1 fruit fly cellular context compared by ENCODE assay signal in genomic region chr3R:10868427-10868962, dm6.
TF ChIP-seq lines count a peak whose summit lies in the region.

Gene SelR (minus strand): TSS chr3R:10868642.
Gene Tsp86D (plus strand): TSS chr3R:10868708.

TF ChIP-seq in whole organism, embryonic, 481 proteins besides CTCF, POLR2A, EP300 and RAD21 (continued from another document and continues in another):
- TF ChIP-seq nmo (GFP tag; optimal IDR thresholded peaks at IDR 0.05; lab: Kevin White, UChicago), result peak; percentile 72
- TF ChIP-seq Side (GFP tag; optimal IDR thresholded peaks at IDR 0.05; lab: Kevin White, UChicago), result no peak
- TF ChIP-seq CG18262 (tag; optimal IDR thresholded peaks at IDR 0.05; lab: Kevin White, UChicago), result peak; percentile 16
- no peak for TF ChIP-seq dmrt11E (tag; optimal IDR thresholded peaks at IDR 0.05; lab: Kevin White, UChicago)
- no peak for TF ChIP-seq fd96Cb (tag; optimal IDR thresholded peaks at IDR 0.05; lab: Kevin White, UChicago)
- TF ChIP-seq CG1024 (GFP tag; IDR thresholded peaks at IDR 0.05; lab: Robert Waterston, UW), result no peak
- no peak for TF ChIP-seq dan (GFP tag; IDR thresholded peaks at IDR 0.05; lab: Robert Waterston, UW)
- peak; percentile 35 for TF ChIP-seq CG12744 (GFP tag; optimal IDR thresholded peaks at IDR 0.05; lab: Kevin White, UChicago)
- TF ChIP-seq CG14441 (GFP tag; IDR thresholded peaks at IDR 0.05; lab: Robert Waterston, UW), result no peak
- TF ChIP-seq Gug (GFP tag; IDR thresholded peaks at IDR 0.05; lab: Robert Waterston, UW), result no peak
- no peak for TF ChIP-seq Bteb2 (GFP tag; optimal IDR thresholded peaks at IDR 0.05; lab: Kevin White, UChicago)
- TF ChIP-seq crol (GFP tag; IDR thresholded peaks at IDR 0.05; lab: Robert Waterston, UW), result no peak
- TF ChIP-seq mirr (GFP tag; optimal IDR thresholded peaks at IDR 0.05; lab: Kevin White, UChicago), result peak; percentile 82
- no peak for TF ChIP-seq Sox100B (GFP tag; optimal IDR thresholded peaks at IDR 0.05; lab: Kevin White, UChicago)
- TF ChIP-seq CG11696 (GFP tag; IDR thresholded peaks at IDR 0.05; lab: Robert Waterston, UW), result 0 out of 2 replicates have a peak, but pooled peaks have one; percentile 29
- TF ChIP-seq CG4360 (GFP tag; IDR thresholded peaks at IDR 0.05; lab: Robert Waterston, UW), result no peak
- no peak for TF ChIP-seq gem (tag; optimal IDR thresholded peaks at IDR 0.05; lab: Kevin White, UChicago)
- TF ChIP-seq psq (GFP tag; optimal IDR thresholded peaks at IDR 0.05; lab: Kevin White, UChicago), result no peak
- TF ChIP-seq Dip2 (GFP tag; IDR thresholded peaks at IDR 0.05; lab: Robert Waterston, UW), result no peak
- no peak for TF ChIP-seq Aef1 (GFP tag; IDR thresholded peaks at IDR 0.05; lab: Robert Waterston, UW)
- TF ChIP-seq cad (GFP tag; optimal IDR thresholded peaks at IDR 0.05; lab: Kevin White, UChicago), result peak; percentile 74
- no peak for TF ChIP-seq CG7357 (GFP tag; IDR thresholded peaks at IDR 0.05; lab: Robert Waterston, UW)
- peak; percentile 42 for TF ChIP-seq CG9727 (GFP tag; optimal IDR thresholded peaks at IDR 0.05; lab: Kevin White, UChicago)
- peak; percentile 87 for TF ChIP-seq ftz-f1 (GFP tag; optimal IDR thresholded peaks at IDR 0.05; lab: Kevin White, UChicago)
- peak; percentile 33 for TF ChIP-seq vvl (GFP tag; IDR thresholded peaks at IDR 0.05; lab: Robert Waterston, UW)
- TF ChIP-seq dysf (GFP tag; IDR thresholded peaks at IDR 0.05; lab: Robert Waterston, UW), result no peak; the same call in 2 of the 3 replicates
- TF ChIP-seq Atf-2 (GFP tag; optimal IDR thresholded peaks at IDR 0.05; lab: Kevin White, UChicago), result no peak
- TF ChIP-seq MTF-1 (GFP tag; optimal IDR thresholded peaks at IDR 0.05; lab: Kevin White, UChicago; ENCODE audit: borderline replicate concordance), result peak; percentile 55
- no peak for TF ChIP-seq CG10654 (GFP tag; optimal IDR thresholded peaks at IDR 0.05; lab: Kevin White, UChicago)
- TF ChIP-seq Hr78 (GFP tag; optimal IDR thresholded peaks at IDR 0.05; lab: Kevin White, UChicago), result no peak
- TF ChIP-seq kay (GFP tag; optimal IDR thresholded peaks at IDR 0.05; lab: Kevin White, UChicago), result no peak
- peak; percentile 50 for TF ChIP-seq phol (tag; optimal IDR thresholded peaks at IDR 0.05; lab: Kevin White, UChicago)
- TF ChIP-seq CG13894 (tag; optimal IDR thresholded peaks at IDR 0.05; lab: Kevin White, UChicago), result peak; percentile 84
- TF ChIP-seq trem (tag; optimal IDR thresholded peaks at IDR 0.05; lab: Kevin White, UChicago), result peak; percentile 99
- TF ChIP-seq CG16779 (GFP tag; IDR thresholded peaks at IDR 0.05; lab: Robert Waterston, UW), result no peak
- no peak for TF ChIP-seq al (GFP tag; IDR thresholded peaks at IDR 0.05; lab: Robert Waterston, UW)
- no peak for TF ChIP-seq CG16815 (GFP tag; optimal IDR thresholded peaks at IDR 0.05; lab: Kevin White, UChicago)
- no peak for TF ChIP-seq CG8281 (tag; optimal IDR thresholded peaks at IDR 0.05; lab: Kevin White, UChicago)
- no peak for TF ChIP-seq CG17802 (tag; optimal IDR thresholded peaks at IDR 0.05; lab: Kevin White, UChicago)
- no peak for TF ChIP-seq CG1529 (GFP tag; optimal IDR thresholded peaks at IDR 0.05; lab: Kevin White, UChicago)
- TF ChIP-seq HLH4C (GFP tag; IDR thresholded peaks at IDR 0.05; lab: Robert Waterston, UW; ENCODE audit: partially characterized antibody), result peak; percentile 48; the same call in 1 of the 3 replicates
- no peak for TF ChIP-seq CG14667 (GFP tag; IDR thresholded peaks at IDR 0.05; lab: Robert Waterston, UW)
- peak; percentile 80 for TF ChIP-seq Abd-B (GFP tag; optimal IDR thresholded peaks at IDR 0.05; lab: Kevin White, UChicago)
- TF ChIP-seq CG4617 (GFP tag; optimal IDR thresholded peaks at IDR 0.05; lab: Kevin White, UChicago; ENCODE audit: borderline replicate concordance), result peak; percentile 86
- no peak for TF ChIP-seq CG9876 (GFP tag; optimal IDR thresholded peaks at IDR 0.05; lab: Kevin White, UChicago)
- TF ChIP-seq Myb (GFP tag; optimal IDR thresholded peaks at IDR 0.05; lab: Kevin White, UChicago), result no peak
- no peak; the same call in 2 of the 3 replicates for TF ChIP-seq so (GFP tag; IDR thresholded peaks at IDR 0.05; lab: Robert Waterston, UW)
- TF ChIP-seq CG16813 (GFP tag; IDR thresholded peaks at IDR 0.05; lab: Robert Waterston, UW; ENCODE audit: partially characterized antibody), result peak; percentile 53
- TF ChIP-seq HLHmδ (GFP tag; optimal IDR thresholded peaks at IDR 0.05; lab: Kevin White, UChicago), result peak; percentile 78
- no peak for TF ChIP-seq slou (GFP tag; optimal IDR thresholded peaks at IDR 0.05; lab: Kevin White, UChicago)
- no peak for TF ChIP-seq chn (GFP tag; optimal IDR thresholded peaks at IDR 0.05; lab: Kevin White, UChicago)
- no peak for TF ChIP-seq usp (GFP tag; optimal IDR thresholded peaks at IDR 0.05; lab: Kevin White, UChicago)
- no peak for TF ChIP-seq NC2α (GFP tag; optimal IDR thresholded peaks at IDR 0.05; lab: Kevin White, UChicago)
- TF ChIP-seq Sox102F (GFP tag; optimal IDR thresholded peaks at IDR 0.05; lab: Kevin White, UChicago), result no peak
- peak; percentile 94 for TF ChIP-seq abd-A (tag; optimal IDR thresholded peaks at IDR 0.05; lab: Kevin White, UChicago)
- peak; percentile 81 for TF ChIP-seq Sin3A (optimal IDR thresholded peaks at IDR 0.05; lab: Kevin White, UChicago)
- TF ChIP-seq CG10209 (GFP tag; optimal IDR thresholded peaks at IDR 0.05; lab: Kevin White, UChicago), result no peak
- TF ChIP-seq CG30403 (GFP tag; optimal IDR thresholded peaks at IDR 0.05; lab: Kevin White, UChicago), result no peak
- TF ChIP-seq nerfin-2 (GFP tag; IDR thresholded peaks at IDR 0.05; lab: Robert Waterston, UW; ENCODE audit: partially characterized antibody), result no peak
- peak; percentile 68 for TF ChIP-seq bbx (GFP tag; IDR thresholded peaks at IDR 0.05; lab: Robert Waterston, UW; ENCODE audit: partially characterized antibody)
- TF ChIP-seq zf30C (GFP tag; optimal IDR thresholded peaks at IDR 0.05; lab: Kevin White, UChicago), result no peak
- TF ChIP-seq Ets65A (GFP tag; lab: Kevin White, UChicago), result no peak
- peak; percentile 13; the same call in 1 of the 3 replicates for TF ChIP-seq row (GFP tag; IDR thresholded peaks at IDR 0.05; lab: Robert Waterston, UW)
- 0 out of 2 replicates have a peak, but pooled peaks have one; percentile 12 for TF ChIP-seq ato (GFP tag; IDR thresholded peaks at IDR 0.05; lab: Robert Waterston, UW; ENCODE audit: partially characterized antibody)
- no peak for TF ChIP-seq Ssrp (tag; optimal IDR thresholded peaks at IDR 0.05; lab: Kevin White, UChicago)
- peak; percentile 37 for TF ChIP-seq Meics (GFP tag; optimal IDR thresholded peaks at IDR 0.05; lab: Kevin White, UChicago)
- TF ChIP-seq CG4404 (GFP tag; IDR thresholded peaks at IDR 0.05; lab: Robert Waterston, UW), result no peak
- no peak for TF ChIP-seq CG4424 (GFP tag; optimal IDR thresholded peaks at IDR 0.05; lab: Kevin White, UChicago)
- no peak for TF ChIP-seq Hr3 (GFP tag; optimal IDR thresholded peaks at IDR 0.05; lab: Kevin White, UChicago)
- peak; percentile 76 for TF ChIP-seq Opbp (GFP tag; IDR thresholded peaks at IDR 0.05; lab: Robert Waterston, UW; ENCODE audit: partially characterized antibody)
- 0 out of 3 replicates have a peak, but pooled peaks have one; percentile 28 for TF ChIP-seq hb (GFP tag; IDR thresholded peaks at IDR 0.05; lab: Robert Waterston, UW; ENCODE audit: partially characterized antibody)
- no peak for TF ChIP-seq D19B (GFP tag; optimal IDR thresholded peaks at IDR 0.05; lab: Kevin White, UChicago)
- TF ChIP-seq Blimp-1 (GFP tag; optimal IDR thresholded peaks at IDR 0.05; lab: Kevin White, UChicago), result no peak
- peak; percentile 36 for TF ChIP-seq Dp (GFP tag; optimal IDR thresholded peaks at IDR 0.05; lab: Kevin White, UChicago)
- TF ChIP-seq NC2β (GFP tag; optimal IDR thresholded peaks at IDR 0.05; lab: Kevin White, UChicago), result peak; percentile 31
- no peak for TF ChIP-seq peb (GFP tag; IDR thresholded peaks at IDR 0.05; lab: Robert Waterston, UW)
- no peak for TF ChIP-seq CG3838 (GFP tag; optimal IDR thresholded peaks at IDR 0.05; lab: Kevin White, UChicago)
- TF ChIP-seq CkIIα-i1 (GFP tag; IDR thresholded peaks at IDR 0.05; lab: Robert Waterston, UW), result no peak
- TF ChIP-seq C15 (GFP tag; IDR thresholded peaks at IDR 0.05; lab: Robert Waterston, UW), result no peak
- no peak for TF ChIP-seq ro (GFP tag; IDR thresholded peaks at IDR 0.05; lab: Robert Waterston, UW)
- 0 out of 2 replicates have a peak, but pooled peaks have one; percentile 11 for TF ChIP-seq HLH3B (GFP tag; IDR thresholded peaks at IDR 0.05; lab: Robert Waterston, UW)
- no peak for TF ChIP-seq CG12155 (GFP tag; optimal IDR thresholded peaks at IDR 0.05; lab: Kevin White, UChicago)
- no peak for TF ChIP-seq bowl (GFP tag; IDR thresholded peaks at IDR 0.05; lab: Robert Waterston, UW)
- TF ChIP-seq ewg (GFP tag; optimal IDR thresholded peaks at IDR 0.05; lab: Kevin White, UChicago), result peak; percentile 24
- no peak for TF ChIP-seq CG3407 (GFP tag; optimal IDR thresholded peaks at IDR 0.05; lab: Kevin White, UChicago)
- TF ChIP-seq NFAT (GFP tag; IDR thresholded peaks at IDR 0.05; lab: Robert Waterston, UW), result 0 out of 2 replicates have a peak, but pooled peaks have one; percentile 27
- no peak for TF ChIP-seq fu2 (GFP tag; optimal IDR thresholded peaks at IDR 0.05; lab: Kevin White, UChicago)
- TF ChIP-seq CG1792 (GFP tag; optimal IDR thresholded peaks at IDR 0.05; lab: Kevin White, UChicago), result no peak
- TF ChIP-seq CG7372 (GFP tag; IDR thresholded peaks at IDR 0.05; lab: Robert Waterston, UW), result no peak
- peak; percentile 64 for TF ChIP-seq CG12659 (GFP tag; optimal IDR thresholded peaks at IDR 0.05; lab: Kevin White, UChicago)
- peak; percentile 64 for TF ChIP-seq CG7987 (GFP tag; optimal IDR thresholded peaks at IDR 0.05; lab: Kevin White, UChicago)
- no peak for TF ChIP-seq vnd (GFP tag; IDR thresholded peaks at IDR 0.05; lab: Robert Waterston, UW; ENCODE audit: partially characterized antibody)
- TF ChIP-seq CG33213 (GFP tag; optimal IDR thresholded peaks at IDR 0.05; lab: Kevin White, UChicago), result peak; percentile 27
- peak; percentile 20 for TF ChIP-seq CoRest (tag; optimal IDR thresholded peaks at IDR 0.05; lab: Kevin White, UChicago)
- no peak for TF ChIP-seq Oli (tag; optimal IDR thresholded peaks at IDR 0.05; lab: Kevin White, UChicago)
- TF ChIP-seq nau (GFP tag; optimal IDR thresholded peaks at IDR 0.05; lab: Kevin White, UChicago), result peak; percentile 89
- 0 out of 2 replicates have a peak, but pooled peaks have one; percentile 21 for TF ChIP-seq CG2129 (GFP tag; IDR thresholded peaks at IDR 0.05; lab: Robert Waterston, UW; ENCODE audit: partially characterized antibody)
- TF ChIP-seq Gsc (GFP tag; IDR thresholded peaks at IDR 0.05; lab: Robert Waterston, UW), result no peak
- TF ChIP-seq CG2120 (GFP tag; optimal IDR thresholded peaks at IDR 0.05; lab: Kevin White, UChicago), result no peak
- no peak for TF ChIP-seq wdn (GFP tag; IDR thresholded peaks at IDR 0.05; lab: Robert Waterston, UW)
- TF ChIP-seq eyg (GFP tag; optimal IDR thresholded peaks at IDR 0.05; lab: Kevin White, UChicago), result no peak
- TF ChIP-seq CG12219 (GFP tag; optimal IDR thresholded peaks at IDR 0.05; lab: Kevin White, UChicago), result peak; percentile 37
- TF ChIP-seq Hr39 (optimal IDR thresholded peaks at IDR 0.05; lab: Kevin White, UChicago), result no peak
- TF ChIP-seq danr (GFP tag; IDR thresholded peaks at IDR 0.05; lab: Robert Waterston, UW), result no peak
- peak; percentile 1 for TF ChIP-seq dmrt99B (tag; optimal IDR thresholded peaks at IDR 0.05; lab: Kevin White, UChicago)
- TF ChIP-seq sim (GFP tag; IDR thresholded peaks at IDR 0.05; lab: Robert Waterston, UW), result no peak
- peak; percentile 79 for TF ChIP-seq nerfin-1 (tag; optimal IDR thresholded peaks at IDR 0.05; lab: Kevin White, UChicago)
- no peak for TF ChIP-seq jing (GFP tag; optimal IDR thresholded peaks at IDR 0.05; lab: Kevin White, UChicago)
- TF ChIP-seq CG1647 (GFP tag; optimal IDR thresholded peaks at IDR 0.05; lab: Kevin White, UChicago), result no peak
- peak; percentile 97 for TF ChIP-seq MBD-R2 (GFP tag; IDR thresholded peaks at IDR 0.05; lab: Robert Waterston, UW)
- TF ChIP-seq sima (GFP tag; optimal IDR thresholded peaks at IDR 0.05; lab: Kevin White, UChicago), result no peak
- TF ChIP-seq PHDP (tag; optimal IDR thresholded peaks at IDR 0.05; lab: Kevin White, UChicago), result peak; percentile 65
- TF ChIP-seq CG2875 (GFP tag; optimal IDR thresholded peaks at IDR 0.05; lab: Kevin White, UChicago), result no peak
- TF ChIP-seq zfh1 (GFP tag; IDR thresholded peaks at IDR 0.05; lab: Robert Waterston, UW), result no peak
- TF ChIP-seq CG15601 (tag; optimal IDR thresholded peaks at IDR 0.05; lab: Kevin White, UChicago), result peak; percentile 32
- TF ChIP-seq chm (GFP tag; IDR thresholded peaks at IDR 0.05; lab: Robert Waterston, UW), result no peak
- peak; percentile 58 for TF ChIP-seq CG2712 (tag; optimal IDR thresholded peaks at IDR 0.05; lab: Kevin White, UChicago)
- peak; percentile 74 for TF ChIP-seq sna (GFP tag; IDR thresholded peaks at IDR 0.05; lab: Robert Waterston, UW; ENCODE audit: partially characterized antibody)
- TF ChIP-seq crc (GFP tag; optimal IDR thresholded peaks at IDR 0.05; lab: Kevin White, UChicago), result no peak
- TF ChIP-seq otp (GFP tag; IDR thresholded peaks at IDR 0.05; lab: Robert Waterston, UW), result peak; percentile 61; the same call in 1 of the 3 replicates
- no peak for TF ChIP-seq CG8765 (GFP tag; IDR thresholded peaks at IDR 0.05; lab: Robert Waterston, UW)
- TF ChIP-seq pnt (GFP tag; optimal IDR thresholded peaks at IDR 0.05; lab: Kevin White, UChicago), result no peak
- TF ChIP-seq Atf6 (GFP tag; IDR thresholded peaks at IDR 0.05; lab: Robert Waterston, UW), result peak; percentile 32; the same call in 1 of the 2 replicates
- no peak for TF ChIP-seq CG13123 (GFP tag; optimal IDR thresholded peaks at IDR 0.05; lab: Kevin White, UChicago)
- no peak for TF ChIP-seq wek (GFP tag; optimal IDR thresholded peaks at IDR 0.05; lab: Kevin White, UChicago)
- no peak for TF ChIP-seq CG8359 (GFP tag; optimal IDR thresholded peaks at IDR 0.05; lab: Kevin White, UChicago; ENCODE audit: borderline replicate concordance)
- TF ChIP-seq CG12104 (GFP tag; optimal IDR thresholded peaks at IDR 0.05; lab: Kevin White, UChicago), result peak; percentile 48
- peak in 1 of 2 experiments; percentile 46 for TF ChIP-seq Eip74EF (GFP tag; optimal IDR thresholded peaks at IDR 0.05; lab: Kevin White, UChicago)
- no peak for TF ChIP-seq maf-S (GFP tag; optimal IDR thresholded peaks at IDR 0.05; lab: Kevin White, UChicago)
- no peak for TF ChIP-seq disco-r (GFP tag; optimal IDR thresholded peaks at IDR 0.05; lab: Kevin White, UChicago)
- TF ChIP-seq CG15514 (GFP tag; optimal IDR thresholded peaks at IDR 0.05; lab: Kevin White, UChicago), result peak; percentile 87
- TF ChIP-seq CG12071 (GFP tag; optimal IDR thresholded peaks at IDR 0.05; lab: Kevin White, UChicago), result peak; percentile 47
- no peak for TF ChIP-seq cg (GFP tag; optimal IDR thresholded peaks at IDR 0.05; lab: Kevin White, UChicago)
